Worm (Caenorhabditis elegans) whole organism, late embryonic: ENCODE data around the gene mnm-2.

Experiments used
- ceh-48 ChIP-seq: sonication (generic microtip); optimal IDR thresholded peaks from 2 replicates; lab custom pipeline; 2016; ENCODE audit warnings: missing genetic modification characterization, inconsistent platforms, missing compliant biosample characterization
- ceh-9 ChIP-seq: sonication (generic microtip); optimal IDR thresholded peaks from 2 replicates; lab custom pipeline; 2016; ENCODE audit warnings: mild to moderate bottlenecking, missing genetic modification characterization, inconsistent platforms, missing compliant biosample characterization

- no peak for TF ChIP-seq ceh-48 (tag; lab: Kevin White, UChicago)
- TF ChIP-seq ceh-9 = no peak
These were observed 38.9 kb upstream of the mnm-2 start, which contains the start of gene sox-2 for ce11 chrX:7463637-7464036.
